Fruit fly (Drosophila melanogaster) whole organism, embryonic: Measurements from ENCODE around the gene wrd.

Experiments used
- Atf3 ChIP-seq: fragments of 200-800 bp; sonication (Bioruptor generic); optimal IDR thresholded peaks from 3 replicates; lab custom pipeline; 2016; ENCODE audit warnings: missing biosample characterization, missing genetic modification characterization
- CG11456 ChIP-seq: fragments of 200-800 bp; sonication (Bioruptor generic); IDR thresholded peaks from 3 replicates; pipeline ENCODE4 v1.3.6; 2022; ENCODE audit warnings: missing biosample characterization, missing genetic modification characterization
- CG12299 ChIP-seq: fragments of 200-800 bp; sonication (Bioruptor generic); optimal IDR thresholded peaks from 2 replicates; lab custom pipeline; 2018; ENCODE audit warnings: missing biosample characterization, mild to moderate bottlenecking, missing genetic modification characterization
- CG12659 ChIP-seq: fragments of 200-800 bp; sonication (Bioruptor generic); optimal IDR thresholded peaks from 3 replicates; lab custom pipeline; 2017; ENCODE audit warnings: mild to moderate bottlenecking, missing biosample characterization, missing genetic modification reagents, missing genetic modification characterization
- CG13287 ChIP-seq: fragments of 200-800 bp; sonication (Bioruptor generic); IDR thresholded peaks from 2 replicates; pipeline ENCODE4 v1.3.6; 2022; ENCODE audit warnings: missing biosample characterization, missing genetic modification characterization; ENCODE audit not compliant: partially characterized antibody
- CG13296 ChIP-seq: fragments of 200-800 bp; sonication (Bioruptor generic); optimal IDR thresholded peaks from 3 replicates; lab custom pipeline; 2018; ENCODE audit warnings: missing biosample characterization, mild to moderate bottlenecking, missing genetic modification characterization
- CG14860 ChIP-seq: fragments of 200-800 bp; sonication (Bioruptor generic); IDR thresholded peaks from 3 replicates; pipeline ENCODE4 v1.3.6; 2022; ENCODE audit warnings: missing biosample characterization, missing genetic modification characterization; ENCODE audit not compliant: partially characterized antibody
- CG16813 ChIP-seq: fragments of 200-800 bp; sonication (Bioruptor generic); IDR thresholded peaks from 3 replicates; pipeline ENCODE4 v1.3.6; 2022; ENCODE audit warnings: missing biosample characterization, missing genetic modification characterization; ENCODE audit not compliant: partially characterized antibody
- CG17186 ChIP-seq: fragments of 200-800 bp; sonication (Bioruptor generic); optimal IDR thresholded peaks from 3 replicates; lab custom pipeline; 2017; ENCODE audit warnings: missing biosample characterization, missing genetic modification reagents, missing genetic modification characterization
- CG17385 ChIP-seq: fragments of 200-800 bp; sonication (Bioruptor generic); optimal IDR thresholded peaks from 3 replicates; lab custom pipeline; 2018; ENCODE audit warnings: missing biosample characterization, mild to moderate bottlenecking, missing genetic modification characterization
- CG17802 ChIP-seq: fragments of 200-800 bp; sonication (Bioruptor generic); optimal IDR thresholded peaks from 2 replicates; lab custom pipeline; 2018; ENCODE audit warnings: missing biosample characterization, mild to moderate bottlenecking, missing genetic modification characterization, moderate library complexity
- CG18599 ChIP-seq: fragments of 200-800 bp; sonication (Bioruptor generic); optimal IDR thresholded peaks from 3 replicates; lab custom pipeline; 2017; ENCODE audit warnings: missing biosample characterization, missing genetic modification characterization, mild to moderate bottlenecking, moderate library complexity, missing genetic modification reagents
- CG4424 ChIP-seq: fragments of 200-800 bp; sonication (Bioruptor generic); optimal IDR thresholded peaks from 3 replicates; lab custom pipeline; 2016; ENCODE audit warnings: missing biosample characterization, missing genetic modification characterization
- CG4617 ChIP-seq: fragments of 200-800 bp; sonication (Bioruptor generic); optimal IDR thresholded peaks from 3 replicates; lab custom pipeline; 2016; ENCODE audit warnings: missing biosample characterization, missing genetic modification characterization, borderline replicate concordance
- CG7372 ChIP-seq: fragments of 200-800 bp; sonication (Bioruptor generic); IDR thresholded peaks from 2 replicates; pipeline ENCODE4 v1.3.6; 2022; ENCODE audit warnings: missing biosample characterization, missing genetic modification characterization
- CG8924 ChIP-seq: fragments of 200-800 bp; optimal IDR thresholded peaks from 3 replicates; lab custom pipeline; 2019; ENCODE audit warnings: missing biosample characterization, mild to moderate bottlenecking, missing genetic modification characterization, moderate library complexity
- CG9215 ChIP-seq: fragments of 200-800 bp; sonication (Bioruptor generic); IDR thresholded peaks from 2 replicates; pipeline ENCODE4 v1.3.6; 2022; ENCODE audit warnings: missing biosample characterization, missing genetic modification characterization
- CG9932 ChIP-seq: fragments of 200-800 bp; sonication (Bioruptor generic); IDR thresholded peaks from 2 replicates; pipeline ENCODE4 v1.3.6; 2022; ENCODE audit warnings: missing biosample characterization, missing genetic modification characterization
- CrebB ChIP-seq: fragments of 200-800 bp; sonication (Bioruptor generic); optimal IDR thresholded peaks from 3 replicates; lab custom pipeline; 2018; ENCODE audit warnings: missing biosample characterization, mild to moderate bottlenecking, missing genetic modification characterization
- D ChIP-seq, 2 experiments: fragments of 200-800 bp in 1 of 2; fragments of >200 bp in 1 of 2; sonication (Bioruptor generic) in 1 of 2; optimal IDR thresholded peaks; 2 replicates in 1 of 2; 3 replicates in 1 of 2; lab custom pipeline; 2017; ENCODE audit warnings: mild to moderate bottlenecking in 1 of 2, missing biosample characterization in 1 of 2, missing genetic modification characterization in 1 of 2, missing genetic modification reagents in 1 of 2
- E2f2 ChIP-seq: fragments of 200-800 bp; sonication (Bioruptor generic); IDR thresholded peaks from 2 replicates; pipeline ENCODE4 v1.3.6; 2022; ENCODE audit warnings: missing biosample characterization, missing genetic modification characterization
- Fer3 ChIP-seq: fragments of 200-800 bp; sonication (Bioruptor generic); optimal IDR thresholded peaks from 2 replicates; lab custom pipeline; 2018; ENCODE audit warnings: missing biosample characterization, mild to moderate bottlenecking, missing genetic modification characterization, moderate library complexity
- MBD-R2 ChIP-seq: fragments of 200-800 bp; sonication (Bioruptor generic); IDR thresholded peaks from 2 replicates; pipeline ENCODE4 v1.3.6; 2022; ENCODE audit warnings: missing biosample characterization, missing genetic modification characterization
- MESR4 ChIP-seq: fragments of 200-800 bp; sonication (Bioruptor generic); optimal IDR thresholded peaks from 2 replicates; lab custom pipeline; 2018; ENCODE audit warnings: missing biosample characterization, mild to moderate bottlenecking, missing genetic modification characterization, moderate library complexity
- NfI ChIP-seq: fragments of 200-800 bp; sonication (Bioruptor generic); optimal IDR thresholded peaks from 3 replicates; lab custom pipeline; 2018; ENCODE audit warnings: missing biosample characterization, mild to moderate bottlenecking, missing genetic modification characterization, moderate library complexity
- Oaz ChIP-seq: fragments of 200-800 bp; sonication (Bioruptor generic); IDR thresholded peaks from 2 replicates; pipeline ENCODE4 v1.3.6; 2022; ENCODE audit warnings: missing biosample characterization, missing genetic modification characterization
- Opbp ChIP-seq: fragments of 200-800 bp; sonication (Bioruptor generic); IDR thresholded peaks from 3 replicates; pipeline ENCODE4 v1.3.6; 2022; ENCODE audit warnings: missing biosample characterization, missing genetic modification characterization; ENCODE audit not compliant: partially characterized antibody
- Scr ChIP-seq: fragments of 200-800 bp; sonication (Bioruptor generic); IDR thresholded peaks from 2 replicates; pipeline ENCODE4 v1.3.6; 2022; ENCODE audit warnings: missing biosample characterization, missing genetic modification characterization; ENCODE audit not compliant: partially characterized antibody
- Spps ChIP-seq: fragments of 200-800 bp; sonication (Bioruptor generic); optimal IDR thresholded peaks from 2 replicates; lab custom pipeline; 2018; ENCODE audit warnings: missing biosample characterization, mild to moderate bottlenecking, missing genetic modification characterization
- Stat92E ChIP-seq, 3 experiments: fragments of >200 bp in 2 of 3; fragments of 200-800 bp in 1 of 3; sonication (Bioruptor generic) in 1 of 3; optimal IDR thresholded peaks; 2 replicates each; lab custom pipeline; 2017 to 2019; ENCODE audit warnings: missing biosample characterization in 3 of 3, missing genetic modification characterization in 3 of 3, mild to moderate bottlenecking in 1 of 3, moderate library complexity in 1 of 3
- amos ChIP-seq: fragments of 200-800 bp; sonication (Bioruptor generic); IDR thresholded peaks from 2 replicates; pipeline ENCODE4 v1.3.6; 2022; ENCODE audit warnings: missing biosample characterization, missing genetic modification characterization; ENCODE audit not compliant: partially characterized antibody
- ara ChIP-seq: fragments of 200-800 bp; sonication (Bioruptor generic); IDR thresholded peaks from 2 replicates; pipeline ENCODE4 v1.3.6; 2022; ENCODE audit warnings: missing biosample characterization, missing genetic modification characterization
- bigmax ChIP-seq: fragments of 200-800 bp; sonication (Bioruptor generic); optimal IDR thresholded peaks from 2 replicates; lab custom pipeline; 2018; ENCODE audit warnings: missing biosample characterization, mild to moderate bottlenecking, missing genetic modification characterization
- br ChIP-seq: fragments of >200 bp; optimal IDR thresholded peaks from 2 replicates; lab custom pipeline; 2017
- crc ChIP-seq: fragments of 200-800 bp; sonication (Bioruptor generic); optimal IDR thresholded peaks from 2 replicates; lab custom pipeline; 2016; ENCODE audit warnings: missing biosample characterization, missing genetic modification characterization
- emc ChIP-seq: fragments of 200-800 bp; sonication (Bioruptor generic); optimal IDR thresholded peaks from 2 replicates; lab custom pipeline; 2016; ENCODE audit warnings: missing biosample characterization, missing genetic modification characterization
- ewg ChIP-seq: fragments of 200-800 bp; sonication (Bioruptor generic); optimal IDR thresholded peaks from 3 replicates; lab custom pipeline; 2017; ENCODE audit warnings: mild to moderate bottlenecking, missing biosample characterization, missing genetic modification reagents, missing genetic modification characterization
- fu2 ChIP-seq: fragments of 200-800 bp; sonication (Bioruptor generic); optimal IDR thresholded peaks from 2 replicates; lab custom pipeline; 2016; ENCODE audit warnings: missing biosample characterization, missing genetic modification characterization
- inv ChIP-seq: fragments of 200-800 bp; sonication (Bioruptor generic); IDR thresholded peaks from 2 replicates; pipeline ENCODE4 v1.3.6; 2022; ENCODE audit warnings: missing biosample characterization, missing genetic modification characterization; ENCODE audit not compliant: partially characterized antibody
- lilli ChIP-seq: fragments of 200-800 bp; sonication (Bioruptor generic); optimal IDR thresholded peaks from 3 replicates; lab custom pipeline; 2016; ENCODE audit warnings: missing biosample characterization, missing genetic modification characterization
- nerfin-2 ChIP-seq: fragments of 200-800 bp; sonication (Bioruptor generic); IDR thresholded peaks from 2 replicates; pipeline ENCODE4 v1.3.6; 2022; ENCODE audit warnings: missing biosample characterization, missing genetic modification characterization; ENCODE audit not compliant: partially characterized antibody
- onecut ChIP-seq: fragments of 200-800 bp; sonication (Bioruptor generic); IDR thresholded peaks from 2 replicates; pipeline ENCODE4 v1.3.6; 2022; ENCODE audit warnings: missing biosample characterization, missing genetic modification characterization
- pzg ChIP-seq: fragments of 200-800 bp; sonication (Bioruptor generic); optimal IDR thresholded peaks from 3 replicates; lab custom pipeline; 2018; ENCODE audit warnings: missing biosample characterization, mild to moderate bottlenecking, missing genetic modification characterization, moderate library complexity
- scrt ChIP-seq: fragments of 200-800 bp; sonication (Bioruptor generic); optimal IDR thresholded peaks from 2 replicates; lab custom pipeline; 2018; ENCODE audit warnings: missing biosample characterization, mild to moderate bottlenecking, missing genetic modification characterization, moderate library complexity
- slou ChIP-seq: fragments of 200-800 bp; sonication (Bioruptor generic); optimal IDR thresholded peaks from 3 replicates; lab custom pipeline; 2016; ENCODE audit warnings: missing biosample characterization, missing genetic modification characterization
- stwl ChIP-seq: fragments of 200-800 bp; sonication (Bioruptor generic); optimal IDR thresholded peaks from 3 replicates; lab custom pipeline; 2018; ENCODE audit warnings: missing biosample characterization, mild to moderate bottlenecking, missing genetic modification characterization, moderate library complexity
- tup ChIP-seq: fragments of 200-800 bp; sonication (Bioruptor generic); optimal IDR thresholded peaks from 2 replicates; lab custom pipeline; 2016; ENCODE audit warnings: missing biosample characterization, mild to moderate bottlenecking, missing genetic modification characterization, moderate library complexity
- tx ChIP-seq: fragments of 200-800 bp; sonication (Bioruptor generic); optimal IDR thresholded peaks from 2 replicates; lab custom pipeline; 2016; ENCODE audit warnings: missing biosample characterization, missing genetic modification characterization
- unc-4 ChIP-seq: fragments of 200-800 bp; sonication (Bioruptor generic); IDR thresholded peaks from 2 replicates; pipeline ENCODE4 v1.3.6; 2022; ENCODE audit warnings: missing biosample characterization, missing genetic modification characterization; ENCODE audit not compliant: partially characterized antibody
- zf30C ChIP-seq: fragments of 200-800 bp; sonication (Bioruptor generic); optimal IDR thresholded peaks from 3 replicates; lab custom pipeline; 2018; ENCODE audit warnings: missing biosample characterization, mild to moderate bottlenecking, missing genetic modification characterization

The wrd gene

DNA sequence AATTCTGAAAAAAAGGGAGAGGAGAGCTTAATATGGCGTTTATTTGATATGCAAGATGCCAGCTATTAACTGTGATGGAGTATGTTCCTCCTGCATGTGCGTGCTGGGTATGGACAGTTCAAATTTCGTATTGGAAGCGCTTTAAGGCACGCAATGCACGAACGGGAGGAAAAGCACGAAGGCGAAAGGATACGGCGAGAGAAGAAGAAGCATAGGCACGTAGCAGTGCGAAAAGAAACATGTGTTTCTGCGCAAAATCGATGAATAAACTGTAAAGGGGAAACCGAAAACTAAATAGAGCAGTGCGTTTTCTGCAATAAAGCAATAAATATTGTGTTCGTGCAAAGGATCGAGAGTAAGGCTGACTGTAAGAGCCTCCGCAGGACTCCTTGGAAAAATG lies 48.3 kb downstream of the wrd start, which contains the start of gene CG14314 (continued):
- no peak for TF ChIP-seq Oaz
- TF ChIP-seq zf30C, result no peak
- TF ChIP-seq nerfin-2 (GFP tag; lab: Robert Waterston, UW), result 0 out of 2 replicates have a peak, but pooled peaks have one; percentile 34
- TF ChIP-seq CG18599 (GFP tag; lab: Kevin White, UChicago), result no peak
- peak; percentile 1 for TF ChIP-seq pzg (GFP tag; lab: Kevin White, UChicago)
- TF ChIP-seq inv, result peak; percentile 39; the same call in 1 of the 2 replicates
- no peak for TF ChIP-seq CG14860
- peak; percentile 14 for TF ChIP-seq E2f2
- peak; percentile 92 for TF ChIP-seq ewg (GFP tag; lab: Kevin White, UChicago)
- no peak for TF ChIP-seq Scr (GFP tag; lab: Robert Waterston, UW)
- TF ChIP-seq CG9932, result no peak
- TF ChIP-seq br, result no peak
- no peak; the same call in 1 of the 2 replicates for TF ChIP-seq CG13287
- TF ChIP-seq Opbp (GFP tag; lab: Robert Waterston, UW), result no peak
- TF ChIP-seq CG17385, result peak; percentile 53
- TF ChIP-seq Fer3 (tag; lab: Kevin White, UChicago), result no peak
- no peak for TF ChIP-seq CG4424 (GFP tag; lab: Kevin White, UChicago)
- TF ChIP-seq CG16813 (GFP tag; lab: Robert Waterston, UW), result no peak
- peak; percentile 93 for TF ChIP-seq onecut
- TF ChIP-seq MESR4 (GFP tag; lab: Kevin White, UChicago), result peak; percentile 10
- TF ChIP-seq NfI (GFP tag; lab: Kevin White, UChicago), result no peak
- no peak for TF ChIP-seq CG12659 (GFP tag; lab: Kevin White, UChicago)
- no peak for TF ChIP-seq CG17186
- 0 out of 2 replicates have a peak, but pooled peaks have one; percentile 36 for TF ChIP-seq MBD-R2 (GFP tag; lab: Robert Waterston, UW)
- peak; percentile 16; the same call in 1 of the 2 replicates for TF ChIP-seq unc-4
- TF ChIP-seq amos (GFP tag; lab: Robert Waterston, UW), result peak; percentile 67; the same call in 1 of the 2 replicates
- TF ChIP-seq stwl (tag; lab: Kevin White, UChicago), result no peak
- no peak for TF ChIP-seq tup
- TF ChIP-seq ara (GFP tag; lab: Robert Waterston, UW), result 0 out of 2 replicates have a peak, but pooled peaks have one; percentile 12
- TF ChIP-seq Stat92E (GFP tag; optimal IDR thresholded peaks at IDR 0.05; lab: Kevin White, UChicago), result no peak
- no peak for TF ChIP-seq Atf3 (GFP tag; lab: Kevin White, UChicago)

DNA sequence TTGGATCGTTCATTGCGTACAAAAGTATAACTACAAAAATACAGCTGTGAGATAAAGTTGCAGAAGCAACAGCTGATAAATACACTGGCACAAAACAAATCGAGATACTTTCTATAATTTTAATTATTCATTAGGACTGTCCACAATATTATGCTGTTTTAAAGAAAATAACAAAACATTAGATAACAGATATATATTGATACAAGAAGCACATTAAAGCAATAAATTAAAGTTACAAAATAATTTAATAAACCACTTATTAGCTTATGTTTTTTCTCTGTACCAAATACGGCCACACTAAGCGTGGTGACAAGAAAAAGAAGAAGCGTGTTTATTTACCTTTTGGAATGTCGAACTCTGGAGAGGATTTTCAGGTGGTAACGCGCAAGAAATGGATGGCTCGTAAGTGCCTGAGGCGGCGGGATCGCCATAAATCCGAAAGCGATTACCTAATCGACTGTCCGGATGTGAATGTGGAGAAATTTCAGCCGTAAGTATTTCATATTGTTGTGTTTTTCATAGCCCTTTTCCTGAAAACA lies 52.7 kb downstream of the wrd start, which contains the start of the genes CG7988 and CG7183:
TSS of gene CG7988 (plus strand) at position 316 of the 539 bp plus-strand sequence.
TSS of gene CG7183 (minus strand) at position 489 of the 539 bp plus-strand sequence.
- TF ChIP-seq crc, result peak; percentile 90
- TF ChIP-seq CG8924 (tag; lab: Kevin White, UChicago), result peak; percentile 98
- TF ChIP-seq CG9215 (GFP tag; lab: Robert Waterston, UW), result peak; percentile 97
- TF ChIP-seq D (optimal IDR thresholded peaks at IDR 0.05; lab: Kevin White, UChicago), result no peak
- TF ChIP-seq D (GFP tag; optimal IDR thresholded peaks at IDR 0.05; lab: Kevin White, UChicago), result peak; percentile 94
- peak; percentile 98 for TF ChIP-seq lilli (GFP tag; lab: Kevin White, UChicago)
- TF ChIP-seq CG12299 (tag; lab: Kevin White, UChicago), result peak; percentile 97
- peak; percentile 89 for TF ChIP-seq scrt
- peak; percentile 86 for TF ChIP-seq CG17802 (tag; lab: Kevin White, UChicago)
- peak; percentile 97 for TF ChIP-seq CG11456
- TF ChIP-seq bigmax, result peak; percentile 29
- peak; percentile 92 for TF ChIP-seq slou
- peak; percentile 94 for TF ChIP-seq CG13296 (GFP tag; lab: Kevin White, UChicago)
- TF ChIP-seq CrebB (tag; lab: Kevin White, UChicago), result peak; percentile 96
- peak; percentile 93 for TF ChIP-seq tx (GFP tag; lab: Kevin White, UChicago)
- TF ChIP-seq emc, result peak; percentile 83
- peak; percentile 92 for TF ChIP-seq fu2 (GFP tag; lab: Kevin White, UChicago)
- peak; percentile 98 for TF ChIP-seq Spps (tag; lab: Kevin White, UChicago)
- peak; percentile 98 for TF ChIP-seq CG4617 (GFP tag; lab: Kevin White, UChicago)
- TF ChIP-seq CG7372, result peak; percentile 97
